Fruit fly (Drosophila melanogaster) whole organism, embryonic: Measurements from ENCODE around the gene CG10587.

Source experiments
- Bteb2 ChIP-seq: fragments of 200-800 bp; sonication (Bioruptor generic); optimal IDR thresholded peaks from 2 replicates; lab custom pipeline; 2016; ENCODE audit warnings: missing biosample characterization, missing genetic modification characterization
- CG1024 ChIP-seq: fragments of 200-800 bp; sonication (Bioruptor generic); IDR thresholded peaks from 2 replicates; pipeline ENCODE4 v1.3.6; 2022; ENCODE audit warnings: missing biosample characterization, missing genetic modification characterization
- CG12744 ChIP-seq: fragments of 200-800 bp; sonication (Bioruptor generic); optimal IDR thresholded peaks from 2 replicates; lab custom pipeline; 2016; ENCODE audit warnings: missing biosample characterization, missing genetic modification characterization
- CG1529 ChIP-seq: fragments of 200-800 bp; sonication (Bioruptor generic); optimal IDR thresholded peaks from 3 replicates; lab custom pipeline; 2018; ENCODE audit warnings: missing biosample characterization, missing genetic modification characterization
- CG1602 ChIP-seq: fragments of 200-800 bp; sonication (Bioruptor generic); optimal IDR thresholded peaks from 3 replicates; lab custom pipeline; 2016; ENCODE audit warnings: missing biosample characterization, missing genetic modification characterization
- CG1603 ChIP-seq: fragments of 200-800 bp; sonication (Bioruptor generic); optimal IDR thresholded peaks from 2 replicates; lab custom pipeline; 2019; ENCODE audit warnings: missing biosample characterization, mild to moderate bottlenecking, missing genetic modification characterization, moderate library complexity
- CG16815 ChIP-seq: fragments of 200-800 bp; sonication (Bioruptor generic); optimal IDR thresholded peaks from 3 replicates; lab custom pipeline; 2017; ENCODE audit warnings: missing biosample characterization, mild to moderate bottlenecking, missing genetic modification characterization
- CG2129 ChIP-seq: fragments of 200-800 bp; sonication (Bioruptor generic); IDR thresholded peaks from 2 replicates; pipeline ENCODE4 v1.3.6; 2022; ENCODE audit warnings: missing biosample characterization, missing genetic modification characterization; ENCODE audit not compliant: partially characterized antibody
- CG3163 ChIP-seq: fragments of 200-800 bp; sonication (Bioruptor generic); optimal IDR thresholded peaks from 3 replicates; lab custom pipeline; 2016; ENCODE audit warnings: missing biosample characterization, missing genetic modification characterization
- CG33557 ChIP-seq: fragments of 200-800 bp; sonication (Bioruptor generic); optimal IDR thresholded peaks from 2 replicates; lab custom pipeline; 2019; ENCODE audit warnings: missing biosample characterization, mild to moderate bottlenecking, missing genetic modification characterization, moderate library complexity
- CG34422 ChIP-seq: fragments of 200-800 bp; sonication (Bioruptor generic); IDR thresholded peaks from 3 replicates; pipeline ENCODE4 v1.3.6; 2022; ENCODE audit warnings: missing biosample characterization, missing genetic modification characterization
- CG3726 ChIP-seq: fragments of 200-800 bp; sonication (Bioruptor generic); IDR thresholded peaks from 3 replicates; pipeline ENCODE4, ENCODE4 v1.3.6; 2022; ENCODE audit warnings: missing biosample characterization, missing genetic modification characterization
- CG5180 ChIP-seq: fragments of 200-800 bp; sonication (Bioruptor generic); optimal IDR thresholded peaks from 3 replicates; lab custom pipeline; 2017; ENCODE audit warnings: missing biosample characterization, missing genetic modification characterization, mild to moderate bottlenecking, moderate library complexity, missing genetic modification reagents
- CG5245 ChIP-seq: fragments of 200-800 bp; sonication (Bioruptor generic); optimal IDR thresholded peaks from 3 replicates; lab custom pipeline; 2016; ENCODE audit warnings: missing biosample characterization, missing genetic modification characterization
- CG5953 ChIP-seq: fragments of 200-800 bp; sonication (Bioruptor generic); IDR thresholded peaks from 2 replicates; pipeline ENCODE4 v1.3.6; 2022; ENCODE audit warnings: missing biosample characterization, missing genetic modification characterization
- CG6175 ChIP-seq: fragments of 200-800 bp; sonication (Bioruptor generic); IDR thresholded peaks from 3 replicates; pipeline ENCODE4 v1.3.6; 2022; ENCODE audit warnings: missing biosample characterization, missing genetic modification characterization
- CG6854 ChIP-seq: fragments of 200-800 bp; sonication (Bioruptor generic); optimal IDR thresholded peaks from 3 replicates; lab custom pipeline; 2017; ENCODE audit warnings: missing biosample characterization, mild to moderate bottlenecking, missing genetic modification characterization
- CG7372 ChIP-seq: fragments of 200-800 bp; sonication (Bioruptor generic); IDR thresholded peaks from 2 replicates; pipeline ENCODE4 v1.3.6; 2022; ENCODE audit warnings: missing biosample characterization, missing genetic modification characterization
- CG7745 ChIP-seq: fragments of 200-800 bp; sonication (Bioruptor generic); optimal IDR thresholded peaks from 2 replicates; lab custom pipeline; 2018; ENCODE audit warnings: missing biosample characterization, mild to moderate bottlenecking, missing genetic modification characterization, moderate library complexity
- CG8944 ChIP-seq: fragments of 200-800 bp; sonication (Bioruptor generic); optimal IDR thresholded peaks from 3 replicates; lab custom pipeline; 2016; ENCODE audit warnings: missing biosample characterization, missing genetic modification characterization
- CG9797 ChIP-seq: fragments of 200-800 bp; sonication (Bioruptor generic); optimal IDR thresholded peaks from 3 replicates; lab custom pipeline; 2018; ENCODE audit warnings: missing biosample characterization, mild to moderate bottlenecking, missing genetic modification characterization
- CG9876 ChIP-seq: fragments of 200-800 bp; sonication (Bioruptor generic); optimal IDR thresholded peaks from 2 replicates; lab custom pipeline; 2016; ENCODE audit warnings: missing biosample characterization, missing genetic modification characterization
- Deaf1 ChIP-seq: fragments of 200-800 bp; optimal IDR thresholded peaks from 3 replicates; lab custom pipeline; 2019; ENCODE audit warnings: missing biosample characterization, mild to moderate bottlenecking, missing genetic modification characterization, moderate library complexity
- Dfd ChIP-seq, 2 experiments: fragments of >200 bp; optimal IDR thresholded peaks; 2 replicates each; lab custom pipeline; 2017; ENCODE audit warnings: missing biosample characterization in 2 of 2, missing genetic modification characterization in 2 of 2
- Doc2 ChIP-seq: fragments of 200-800 bp; sonication (Bioruptor generic); IDR thresholded peaks from 2 replicates; pipeline ENCODE4 v1.3.6; 2022; ENCODE audit warnings: missing biosample characterization, missing genetic modification characterization
- Ets65A ChIP-seq: fragments of 200-800 bp; sonication (Bioruptor generic); peaks from one replicate; lab custom pipeline; 2016; ENCODE audit warnings: missing biosample characterization, missing genetic modification characterization
- HmgD ChIP-seq: fragments of 200-800 bp; sonication (Bioruptor generic); optimal IDR thresholded peaks from 3 replicates; lab custom pipeline; 2016; ENCODE audit warnings: missing biosample characterization, missing genetic modification characterization
- Kr ChIP-seq: fragments of 200-800 bp; sonication (Bioruptor generic); optimal IDR thresholded peaks from 2 replicates; lab custom pipeline; 2017; ENCODE audit warnings: missing biosample characterization, mild to moderate bottlenecking, missing genetic modification characterization
- MTF-1 ChIP-seq: fragments of 200-800 bp; sonication (Bioruptor generic); optimal IDR thresholded peaks from 2 replicates; lab custom pipeline; 2018; ENCODE audit warnings: missing biosample characterization, mild to moderate bottlenecking, missing genetic modification characterization, borderline replicate concordance
- NC2α ChIP-seq: fragments of 200-800 bp; sonication (Bioruptor generic); optimal IDR thresholded peaks from 2 replicates; lab custom pipeline; 2016; ENCODE audit warnings: missing biosample characterization, missing genetic modification characterization
- Nf-YA ChIP-seq: fragments of 200-800 bp; sonication (Bioruptor generic); IDR thresholded peaks from 2 replicates; pipeline ENCODE4 v1.3.6; 2022; ENCODE audit warnings: missing biosample characterization, missing genetic modification characterization
- Ptx1 ChIP-seq: fragments of 200-800 bp; sonication (Bioruptor generic); IDR thresholded peaks from 2 replicates; pipeline ENCODE4 v1.3.6; 2022; ENCODE audit warnings: missing biosample characterization, missing genetic modification characterization
- Scr ChIP-seq: fragments of 200-800 bp; sonication (Bioruptor generic); IDR thresholded peaks from 2 replicates; pipeline ENCODE4 v1.3.6; 2022; ENCODE audit warnings: missing biosample characterization, missing genetic modification characterization; ENCODE audit not compliant: partially characterized antibody
- Sox100B ChIP-seq: fragments of 200-800 bp; sonication (Bioruptor generic); optimal IDR thresholded peaks from 3 replicates; lab custom pipeline; 2018; ENCODE audit warnings: missing biosample characterization, mild to moderate bottlenecking, missing genetic modification characterization
- TFAM ChIP-seq: fragments of 200-800 bp; sonication (Bioruptor generic); optimal IDR thresholded peaks from 2 replicates; lab custom pipeline; 2017; ENCODE audit warnings: missing biosample characterization, missing genetic modification characterization, inconsistent platforms
- Xrp1 ChIP-seq: fragments of 200-800 bp; sonication (Bioruptor generic); IDR thresholded peaks from 2 replicates; pipeline ENCODE4 v1.3.6; 2022; ENCODE audit warnings: missing biosample characterization, missing genetic modification characterization
- ara ChIP-seq: fragments of 200-800 bp; sonication (Bioruptor generic); IDR thresholded peaks from 2 replicates; pipeline ENCODE4 v1.3.6; 2022; ENCODE audit warnings: missing biosample characterization, missing genetic modification characterization
- cas ChIP-seq: fragments of 200-800 bp; sonication (Bioruptor generic); IDR thresholded peaks from 2 replicates; pipeline ENCODE4 v1.3.6; 2022; ENCODE audit warnings: missing biosample characterization, missing genetic modification characterization
- chm ChIP-seq: fragments of 200-800 bp; sonication (Bioruptor generic); IDR thresholded peaks from 2 replicates; pipeline ENCODE4 v1.3.6; 2022; ENCODE audit warnings: missing biosample characterization, missing genetic modification characterization
- en ChIP-seq: fragments of 200-800 bp; sonication (Bioruptor generic); optimal IDR thresholded peaks from 2 replicates; lab custom pipeline; 2016; ENCODE audit warnings: missing biosample characterization, missing genetic modification characterization
- ftz-f1 ChIP-seq: fragments of 200-800 bp; sonication (Bioruptor generic); optimal IDR thresholded peaks from 2 replicates; lab custom pipeline; 2016; ENCODE audit warnings: missing biosample characterization, missing genetic modification characterization
- gfzf ChIP-seq: fragments of 200-800 bp; sonication (Bioruptor generic); optimal IDR thresholded peaks from 2 replicates; lab custom pipeline; 2016; ENCODE audit warnings: missing biosample characterization, mild to moderate bottlenecking, missing genetic modification characterization, moderate library complexity
- gsb ChIP-seq: fragments of 200-800 bp; sonication (Bioruptor generic); IDR thresholded peaks from 2 replicates; pipeline ENCODE4 v1.3.6; 2022; ENCODE audit warnings: missing biosample characterization, missing genetic modification characterization
- hth ChIP-seq: fragments of >200 bp; optimal IDR thresholded peaks from 2 replicates; lab custom pipeline; 2017; ENCODE audit warnings: inconsistent platforms
- jing ChIP-seq: fragments of 200-800 bp; sonication (Bioruptor generic); optimal IDR thresholded peaks from 2 replicates; lab custom pipeline; 2018; ENCODE audit warnings: missing biosample characterization, mild to moderate bottlenecking, missing genetic modification characterization
- pan ChIP-seq, 4 experiments: fragments of >200 bp in 3 of 4; fragments of 200-800 bp in 1 of 4; sonication (Bioruptor generic) in 1 of 4; optimal IDR thresholded peaks in 3 of 4; IDR thresholded peaks in 1 of 4; 2 replicates each; pipeline versions ENCODE4 v1.3.6 to Lab custom; 2017 to 2022; ENCODE audit warnings: missing biosample characterization in 2 of 4, missing genetic modification characterization in 2 of 4, mixed read lengths in 1 of 4
- salm ChIP-seq: fragments of 200-800 bp; sonication (Bioruptor generic); optimal IDR thresholded peaks from 2 replicates; lab custom pipeline; 2018; ENCODE audit warnings: missing biosample characterization, mild to moderate bottlenecking, missing genetic modification characterization
- shn ChIP-seq: fragments of 200-800 bp; sonication (Bioruptor generic); optimal IDR thresholded peaks from 3 replicates; lab custom pipeline; 2016; ENCODE audit warnings: missing biosample characterization, missing genetic modification characterization
- slbo ChIP-seq: fragments of 200-800 bp; sonication (Bioruptor generic); IDR thresholded peaks from 2 replicates; pipeline ENCODE4 v1.3.6; 2022; ENCODE audit warnings: missing biosample characterization, missing genetic modification characterization
- tin ChIP-seq: fragments of 200-800 bp; sonication (Bioruptor generic); optimal IDR thresholded peaks from 3 replicates; lab custom pipeline; 2016; ENCODE audit warnings: missing biosample characterization, missing genetic modification characterization
- twi ChIP-seq: fragments of 200-800 bp; optimal IDR thresholded peaks from 2 replicates; lab custom pipeline; 2019; ENCODE audit warnings: missing biosample characterization, mild to moderate bottlenecking, missing genetic modification characterization, moderate library complexity
- yki ChIP-seq: fragments of >200 bp; optimal IDR thresholded peaks from 3 replicates; lab custom pipeline; 2018

CG10587 gene

dm6 chr3L:20950520-20951135, 11.7 kb downstream of the CG10587 start (continued):
- TF ChIP-seq Ptx1 (GFP tag; lab: Robert Waterston, UW) (no peak), CG3726 (GFP tag; lab: Robert Waterston, UW) (no peak), ara (GFP tag; lab: Robert Waterston, UW) (no peak), yki (lab: Kevin White, UChicago) (no peak), CG7745 (tag; lab: Kevin White, UChicago) (no peak), MTF-1 (GFP tag; lab: Kevin White, UChicago) (no peak), gfzf (no peak), TFAM (GFP tag; lab: Kevin White, UChicago) (no peak), CG2129 (GFP tag; lab: Robert Waterston, UW) (no peak), Nf-YA (GFP tag; lab: Robert Waterston, UW) (no peak), hth (no peak), tin (GFP tag; lab: Kevin White, UChicago) (no peak), CG7372 (GFP tag; lab: Robert Waterston, UW) (no peak), CG1603 (no peak), CG34422 (no peak), CG1529 (peak; percentile 16), twi (tag; lab: Kevin White, UChicago) (no peak), Kr (GFP tag; lab: Kevin White, UChicago) (no peak), gsb (GFP tag; lab: Robert Waterston, UW) (no peak), Scr (GFP tag; lab: Robert Waterston, UW) (no peak), Xrp1 (GFP tag; lab: Robert Waterston, UW) (peak; percentile 37; the same call in 1 of the 2 replicates), CG16815 (GFP tag; lab: Kevin White, UChicago) (no peak), CG9876 (GFP tag; lab: Kevin White, UChicago) (no peak), ftz-f1 (GFP tag; lab: Kevin White, UChicago) (no peak), pan (optimal IDR thresholded peaks at IDR 0.05; lab: Kevin White, UChicago) (no peak), pan (GFP tag; optimal IDR thresholded peaks at IDR 0.05 in 1 of 2, IDR thresholded peaks at IDR 0.05 in 1 of 2) (no peak), CG9797 (GFP tag; lab: Kevin White, UChicago) (no peak), salm (no peak), CG3163 (GFP tag; lab: Kevin White, UChicago) (no peak), Doc2 (GFP tag; lab: Robert Waterston, UW) (no peak), Bteb2 (GFP tag; lab: Kevin White, UChicago) (no peak), jing (GFP tag; lab: Kevin White, UChicago) (no peak), cas (GFP tag; lab: Robert Waterston, UW) (no peak), CG12744 (GFP tag; lab: Kevin White, UChicago) (no peak), CG1024 (GFP tag; lab: Robert Waterston, UW) (no peak), shn (GFP tag; lab: Kevin White, UChicago) (no peak), Ets65A (GFP tag; lab: Kevin White, UChicago) (peak; percentile 40), CG6175 (no peak), slbo (GFP tag; lab: Robert Waterston, UW) (no peak), CG6854 (GFP tag; lab: Kevin White, UChicago) (no peak), HmgD (GFP tag; lab: Kevin White, UChicago) (no peak), Dfd (GFP tag; optimal IDR thresholded peaks at IDR 0.05; lab: Kevin White, UChicago) (no peak), CG8944 (no peak), CG5953 (GFP tag; lab: Robert Waterston, UW) (no peak), NC2α (no peak), Sox100B (GFP tag; lab: Kevin White, UChicago) (peak; percentile 22), CG33557 (GFP tag; lab: Kevin White, UChicago) (no peak), Deaf1 (tag; lab: Kevin White, UChicago) (no peak), en (no peak), CG5180 (GFP tag; lab: Kevin White, UChicago) (no peak), CG1602 (GFP tag; lab: Kevin White, UChicago) (no peak), CG5245 (GFP tag; lab: Kevin White, UChicago) (no peak), chm (GFP tag; lab: Robert Waterston, UW) (no peak)
